Worm (Caenorhabditis elegans): Measurements from ENCODE around the gene ech-8.

ech-8 gene

ce11 chrIV:10222122-10222589 is 16.8 kb downstream of the ech-8 start, which contains the start of gene C24F3.2 (continued):
- TF ChIP-seq grh-1 (GFP tag; IDR thresholded peaks at IDR 0.05) (no peak), zag-1 (tag; optimal IDR thresholded peaks at IDR 0.05) (no peak), ztf-4 (tag; optimal IDR thresholded peaks at IDR 0.05) (peak; percentile 48), isw-1 (GFP tag; IDR thresholded peaks at IDR 0.05) (peak; percentile 16; the same call in 1 of the 2 replicates), mdl-1 (tag; optimal IDR thresholded peaks at IDR 0.05) (no peak), ceh-82 (tag; optimal IDR thresholded peaks at IDR 0.05) (peak in 1 of 3 experiments; percentile 29), ceh-90 (tag; optimal IDR thresholded peaks at IDR 0.05) (no peak), F16B12.6 (tag; optimal IDR thresholded peaks at IDR 0.05) (no peak), irx-1 (tag; optimal IDR thresholded peaks at IDR 0.05) (peak; percentile 61), unc-62 (GFP tag; optimal IDR thresholded peaks at IDR 0.05) (no peak), ceh-8 (GFP tag; optimal IDR thresholded peaks at IDR 0.05) (no peak), aha-1 (tag; optimal IDR thresholded peaks at IDR 0.05) (no peak), fkh-10 (GFP tag; optimal IDR thresholded peaks at IDR 0.05) (no peak), nhr-90 (tag; optimal IDR thresholded peaks at IDR 0.05; ENCODE audit: poor library complexity) (peak; percentile 56), egl-27 (tag; optimal IDR thresholded peaks at IDR 0.05) (no peak), elt-2 (tag; optimal IDR thresholded peaks at IDR 0.05) (no peak), sox-4 (tag; optimal IDR thresholded peaks at IDR 0.05) (no peak), tbx-2 (tag; optimal IDR thresholded peaks at IDR 0.05) (peak; percentile 49), nhr-11 (tag; optimal IDR thresholded peaks at IDR 0.05) (no peak), nhr-237 (tag; optimal IDR thresholded peaks at IDR 0.05) (no peak), nhr-77 (tag; optimal IDR thresholded peaks at IDR 0.05) (peak; percentile 38), unc-86 (tag; optimal IDR thresholded peaks at IDR 0.05) (peak; percentile 26), snpc-4 (tag; optimal IDR thresholded peaks at IDR 0.05) (peak; percentile 15), mab-9 (GFP tag; IDR thresholded peaks at IDR 0.05) (no peak), unc-130 (tag; optimal IDR thresholded peaks at IDR 0.05) (peak; percentile 42), nhr-71 (tag; optimal IDR thresholded peaks at IDR 0.05) (peak; percentile 81), mef-2 (tag; optimal IDR thresholded peaks at IDR 0.05) (no peak), mep-1 (tag; optimal IDR thresholded peaks at IDR 0.05) (peak; percentile 69), lin-13 (GFP tag; optimal IDR thresholded peaks at IDR 0.05) (peak; percentile 11), C34B4.2 (tag; optimal IDR thresholded peaks at IDR 0.05) (no peak), zip-4 (GFP tag; optimal IDR thresholded peaks at IDR 0.05) (no peak), fkh-4 (tag; optimal IDR thresholded peaks at IDR 0.05; ENCODE audit: borderline replicate concordance) (no peak), sptf-1 (tag; optimal IDR thresholded peaks at IDR 0.05) (no peak), nhr-47 (tag; optimal IDR thresholded peaks at IDR 0.05) (peak; percentile 64), rnt-1 (tag; optimal IDR thresholded peaks at IDR 0.05) (peak; percentile 75), nhr-12 (tag; optimal IDR thresholded peaks at IDR 0.05) (no peak), snu-23 (GFP tag; optimal IDR thresholded peaks at IDR 0.05) (peak; percentile 84), sup-37 (GFP tag; optimal IDR thresholded peaks at IDR 0.05) (peak; percentile 45), unc-98 (GFP tag; IDR thresholded peaks at IDR 0.05) (no peak)

ce11 chrIV:10221187-10221586 is 17.8 kb downstream of the ech-8 start, which contains the start of gene tram-1:
Gene tram-1, minus strand, starts transcription at chrIV:10221287.
- TF ChIP-seq mab-9 (GFP tag; IDR thresholded peaks at IDR 0.05) (no peak), mep-1 (tag; optimal IDR thresholded peaks at IDR 0.05) (no peak), lin-39 (tag; optimal IDR thresholded peaks at IDR 0.05) (no peak), fkh-8 (tag; optimal IDR thresholded peaks at IDR 0.05) (peak; percentile 37), ceh-90 (tag; optimal IDR thresholded peaks at IDR 0.05) (no peak)

- TF ChIP-seq unc-62 (GFP tag; optimal IDR thresholded peaks at IDR 0.05) (no peak), lin-39 (tag; optimal IDR thresholded peaks at IDR 0.05) (no peak), irx-1 (tag; optimal IDR thresholded peaks at IDR 0.05) (no peak), mep-1 (tag; optimal IDR thresholded peaks at IDR 0.05) (no peak), unc-98 (GFP tag; IDR thresholded peaks at IDR 0.05) (no peak), xbp-1 (tag; optimal IDR thresholded peaks at IDR 0.05) (no peak), zip-4 (GFP tag; optimal IDR thresholded peaks at IDR 0.05) (no peak), hlh-4 (tag; optimal IDR thresholded peaks at IDR 0.05) (no peak), nhr-77 (tag; optimal IDR thresholded peaks at IDR 0.05) (no peak), mef-2 (tag; optimal IDR thresholded peaks at IDR 0.05) (no peak), jun-1 (tag; optimal IDR thresholded peaks at IDR 0.05) (no peak)
These were observed 19.8 kb downstream of the ech-8 start, which contains the start of gene qns-1 for ce11 chrIV:10219208-10219607. Gene qns-1, minus strand, starts transcription at chrIV:10219308.

Measured in whole organism, L1 larva.